Fruit fly (Drosophila melanogaster) whole organism, pupa: ENCODE results near the gene CG15221.

Source experiments
- CG10348 ChIP-seq: fragments of 200-800 bp; sonication (Bioruptor generic); IDR thresholded peaks from 2 replicates; pipeline ENCODE4 v1.3.6; 2022; ENCODE audit warnings: missing biosample characterization, missing genetic modification characterization
- CG12605 ChIP-seq: fragments of 200-800 bp; sonication (Bioruptor generic); IDR thresholded peaks from 2 replicates; pipeline ENCODE4 v1.3.6; 2022; ENCODE audit warnings: missing biosample characterization, missing genetic modification characterization
- CG13204 ChIP-seq: fragments of 200-800 bp; sonication (Bioruptor generic); optimal IDR thresholded peaks from 2 replicates; lab custom pipeline; 2018; ENCODE audit warnings: missing biosample characterization, mild to moderate bottlenecking, missing genetic modification characterization, moderate library complexity
- CG14655 ChIP-seq: fragments of 200-800 bp; sonication (Bioruptor generic); optimal IDR thresholded peaks from 3 replicates; lab custom pipeline; 2017; ENCODE audit warnings: mild to moderate bottlenecking, missing biosample characterization, missing genetic modification reagents, missing genetic modification characterization
- CG15710 ChIP-seq: fragments of 200-800 bp; sonication (Bioruptor generic); optimal IDR thresholded peaks from 2 replicates; lab custom pipeline; 2018; ENCODE audit warnings: missing biosample characterization, mild to moderate bottlenecking, missing genetic modification characterization, moderate library complexity
- CG17806 ChIP-seq: fragments of 200-800 bp; sonication (Bioruptor generic); optimal IDR thresholded peaks from 2 replicates; lab custom pipeline; 2018; ENCODE audit warnings: missing biosample characterization, mild to moderate bottlenecking, missing genetic modification characterization, moderate library complexity
- CG32121 ChIP-seq: fragments of 200-800 bp; sonication (Bioruptor generic); IDR thresholded peaks from 2 replicates; pipeline ENCODE4 v1.3.6; 2022; ENCODE audit warnings: missing biosample characterization, missing genetic modification characterization
- CG34367 ChIP-seq: fragments of 200-800 bp; sonication (Bioruptor generic); optimal IDR thresholded peaks from 2 replicates; lab custom pipeline; 2018; ENCODE audit warnings: missing biosample characterization, mild to moderate bottlenecking, missing genetic modification characterization
- CG4496 ChIP-seq: fragments of 200-800 bp; sonication (Bioruptor generic); IDR thresholded peaks from 3 replicates; pipeline ENCODE4 v1.3.6; 2022; ENCODE audit warnings: missing biosample characterization, missing genetic modification characterization
- CG8159 ChIP-seq: fragments of 200-800 bp; sonication (Bioruptor generic); optimal IDR thresholded peaks from 3 replicates; lab custom pipeline; 2018; ENCODE audit warnings: missing biosample characterization, mild to moderate bottlenecking, missing genetic modification characterization, moderate library complexity
- CG8301 ChIP-seq: fragments of 200-800 bp; sonication (Bioruptor generic); optimal IDR thresholded peaks from 2 replicates; lab custom pipeline; 2018; ENCODE audit warnings: missing biosample characterization, mild to moderate bottlenecking, missing genetic modification characterization
- CG9948 ChIP-seq: fragments of 200-800 bp; sonication (Bioruptor generic); optimal IDR thresholded peaks from 2 replicates; lab custom pipeline; 2018; ENCODE audit warnings: missing biosample characterization, mild to moderate bottlenecking, missing genetic modification characterization, moderate library complexity
- D1 ChIP-seq: fragments of 200-800 bp; sonication (Bioruptor generic); optimal IDR thresholded peaks from 2 replicates; lab custom pipeline; 2018; ENCODE audit warnings: missing biosample characterization, mild to moderate bottlenecking, missing genetic modification characterization, moderate library complexity
- EcR ChIP-seq: fragments of 200-800 bp; sonication (Bioruptor generic); optimal IDR thresholded peaks from 3 replicates; lab custom pipeline; 2019; ENCODE audit warnings: missing biosample characterization, missing genetic modification characterization, mild to moderate bottlenecking, moderate library complexity, missing genetic modification reagents
- Ets98B ChIP-seq: fragments of 200-800 bp; sonication (Bioruptor generic); IDR thresholded peaks from 2 replicates; pipeline ENCODE4 v1.3.6; 2022; ENCODE audit warnings: missing biosample characterization, missing genetic modification characterization
- Pif1A ChIP-seq: fragments of 200-800 bp; sonication (Bioruptor generic); optimal IDR thresholded peaks from 3 replicates; lab custom pipeline; 2016; ENCODE audit warnings: missing biosample characterization, missing genetic modification characterization
- Pif1B ChIP-seq: fragments of 200-800 bp; sonication (Bioruptor generic); optimal IDR thresholded peaks from 3 replicates; lab custom pipeline; 2016; ENCODE audit warnings: missing biosample characterization, missing genetic modification characterization
- Snoo ChIP-seq: fragments of 200-800 bp; sonication (Bioruptor generic); optimal IDR thresholded peaks from 3 replicates; lab custom pipeline; 2017; ENCODE audit warnings: missing biosample characterization, mild to moderate bottlenecking, missing genetic modification characterization, inconsistent platforms
- fd96Ca ChIP-seq: fragments of 200-800 bp; sonication (Bioruptor generic); IDR thresholded peaks from 3 replicates; pipeline ENCODE4 v1.3.6; 2022; ENCODE audit warnings: missing biosample characterization, missing genetic modification characterization
- gl ChIP-seq: fragments of 200-800 bp; sonication (Bioruptor generic); optimal IDR thresholded peaks from 2 replicates; lab custom pipeline; 2018; ENCODE audit warnings: missing biosample characterization, mild to moderate bottlenecking, missing genetic modification characterization
- rn ChIP-seq: fragments of 200-800 bp; sonication (Bioruptor generic); IDR thresholded peaks from 2 replicates; pipeline ENCODE4 v1.3.6; 2022; ENCODE audit warnings: missing biosample characterization, missing genetic modification characterization

The CG15221 gene

dm6 chrX:11723946-11724345 is at the start of gene CG15221:
TSS of gene CG15221 (plus strand) at chrX:11724246.
- TF ChIP-seq CG9948 (tag; lab: Kevin White, UChicago): no peak
- TF ChIP-seq gl (tag; lab: Kevin White, UChicago): no peak
- TF ChIP-seq CG4496: no peak
- no peak for TF ChIP-seq D1 (tag; lab: Kevin White, UChicago)

DNA sequence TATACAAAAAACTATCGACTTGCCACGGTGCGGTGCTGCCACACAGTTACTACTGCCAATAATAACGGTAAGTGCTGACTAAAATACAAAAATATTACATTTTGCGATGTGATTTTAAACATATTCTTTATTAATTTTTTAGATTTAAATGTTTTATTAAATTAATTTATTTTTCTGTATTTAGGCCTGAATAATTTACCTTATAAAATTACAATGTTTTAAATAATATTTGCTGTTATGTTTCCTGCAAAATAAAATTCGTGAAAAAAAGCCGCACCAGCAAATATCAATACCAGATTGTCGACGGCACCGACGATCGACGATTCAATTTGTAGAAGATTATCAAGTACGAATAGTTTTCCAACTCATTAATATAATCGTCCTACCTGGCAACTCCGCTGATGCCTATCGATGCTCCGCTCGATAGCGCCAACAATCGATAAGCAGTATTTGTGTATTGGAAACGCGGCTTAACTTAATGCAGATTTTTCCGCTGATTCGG is 45.5 kb upstream of the CG15221 start, which contains the start of the genes Vlet and bif:
Gene Vlet, minus strand, starts transcription at position 51 of the 502 bp plus-strand sequence.
Gene bif, plus strand, starts transcription at position 432 of the 502 bp plus-strand sequence.
- TF ChIP-seq CG12605 (no peak), CG34367 (tag; lab: Kevin White, UChicago) (peak; percentile 50), CG14655 (GFP tag; lab: Kevin White, UChicago) (no peak), Pif1B (peak; percentile 59), CG10348 (GFP tag; lab: Robert Waterston, UW) (no peak), Snoo (tag; lab: Kevin White, UChicago) (peak; percentile 48), gl (tag; lab: Kevin White, UChicago) (no peak), rn (GFP tag; lab: Robert Waterston, UW) (no peak), CG17806 (tag; lab: Kevin White, UChicago) (peak; percentile 36), Ets98B (GFP tag; lab: Robert Waterston, UW) (no peak; the same call in 1 of the 2 replicates), CG8301 (tag; lab: Kevin White, UChicago) (peak; percentile 30), CG13204 (GFP tag; lab: Kevin White, UChicago) (no peak), fd96Ca (GFP tag; lab: Robert Waterston, UW) (peak; percentile 64; the same call in 1 of the 3 replicates), Pif1A (GFP tag; lab: Kevin White, UChicago) (no peak), CG15710 (tag; lab: Kevin White, UChicago) (peak; percentile 47), EcR (no peak), CG9948 (tag; lab: Kevin White, UChicago) (peak; percentile 58), D1 (tag; lab: Kevin White, UChicago) (peak; percentile 69), CG4496 (0 out of 3 replicates have a peak, but pooled peaks have one; percentile 17), CG8159 (tag; lab: Kevin White, UChicago) (peak; percentile 57), CG32121 (GFP tag; lab: Robert Waterston, UW) (0 out of 2 replicates have a peak, but pooled peaks have one; percentile 37)
- TF ChIP-seq, all 21 proteins: peak for 12

DNA sequence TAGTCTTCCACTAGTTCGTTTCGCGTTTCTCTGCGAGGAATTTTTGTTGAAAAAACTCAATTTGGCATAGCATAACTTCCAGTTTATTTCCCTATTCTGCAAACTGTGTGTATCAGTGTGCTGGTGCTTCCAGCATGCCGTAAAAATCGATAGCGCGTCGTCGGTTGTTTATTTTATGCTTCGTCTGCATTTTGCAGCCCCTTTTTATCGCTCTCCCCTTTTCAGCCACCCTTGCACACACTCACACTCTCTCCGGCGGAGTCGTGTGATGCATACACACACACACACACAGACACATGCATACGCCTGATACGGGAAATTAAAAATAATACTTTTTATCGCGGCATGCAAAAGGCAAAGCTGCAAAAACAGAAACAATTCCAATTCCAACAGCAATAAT is 44.6 kb upstream of the CG15221 start:
- peak; percentile 15; the same call in 1 of the 2 replicates for TF ChIP-seq Ets98B (GFP tag; lab: Robert Waterston, UW)
- no peak for TF ChIP-seq CG14655 (GFP tag; lab: Kevin White, UChicago)
- TF ChIP-seq CG13204 (GFP tag; lab: Kevin White, UChicago): no peak
- peak; percentile 55; the same call in 1 of the 3 replicates for TF ChIP-seq CG4496
- TF ChIP-seq, all 21 proteins: peak for 2

- 0 out of 2 replicates have a peak, but pooled peaks have one; percentile 12 for TF ChIP-seq Ets98B (GFP tag; lab: Robert Waterston, UW)
- no peak for TF ChIP-seq rn (GFP tag; lab: Robert Waterston, UW)
Observed at dm6 chrX:11680405-11680804, 43.6 kb upstream of the CG15221 start.

- TF ChIP-seq Ets98B (GFP tag; lab: Robert Waterston, UW) (peak; percentile 33), CG9948 (tag; lab: Kevin White, UChicago) (peak; percentile 21), CG14655 (GFP tag; lab: Kevin White, UChicago) (peak; percentile 54), CG32121 (GFP tag; lab: Robert Waterston, UW) (0 out of 2 replicates have a peak, but pooled peaks have one; percentile 7), CG34367 (tag; lab: Kevin White, UChicago) (peak; percentile 16), CG8301 (tag; lab: Kevin White, UChicago) (peak; percentile 24), CG13204 (GFP tag; lab: Kevin White, UChicago) (peak; percentile 42), fd96Ca (GFP tag; lab: Robert Waterston, UW) (peak; percentile 68; the same call in 2 of the 3 replicates), CG8159 (tag; lab: Kevin White, UChicago) (peak; percentile 47), CG12605 (peak; percentile 10; the same call in 1 of the 2 replicates), EcR (peak; percentile 99), gl (tag; lab: Kevin White, UChicago) (no peak), CG15710 (tag; lab: Kevin White, UChicago) (peak; percentile 64), Pif1B (peak; percentile 11), CG4496 (peak; percentile 43; the same call in 1 of the 3 replicates), Pif1A (GFP tag; lab: Kevin White, UChicago) (peak; percentile 55), D1 (tag; lab: Kevin White, UChicago) (peak; percentile 6), Snoo (tag; lab: Kevin White, UChicago) (peak; percentile 37), rn (GFP tag; lab: Robert Waterston, UW) (no peak; the same call in 1 of the 2 replicates), CG10348 (GFP tag; lab: Robert Waterston, UW) (no peak), CG17806 (tag; lab: Kevin White, UChicago) (peak; percentile 39)
Observed at dm6 chrX:11681558-11682551, 42.2 kb upstream of the CG15221 start.
